Fruit fly (Drosophila melanogaster): Measurements from ENCODE around the gene Ilp8.

Ilp8 gene

DNA sequence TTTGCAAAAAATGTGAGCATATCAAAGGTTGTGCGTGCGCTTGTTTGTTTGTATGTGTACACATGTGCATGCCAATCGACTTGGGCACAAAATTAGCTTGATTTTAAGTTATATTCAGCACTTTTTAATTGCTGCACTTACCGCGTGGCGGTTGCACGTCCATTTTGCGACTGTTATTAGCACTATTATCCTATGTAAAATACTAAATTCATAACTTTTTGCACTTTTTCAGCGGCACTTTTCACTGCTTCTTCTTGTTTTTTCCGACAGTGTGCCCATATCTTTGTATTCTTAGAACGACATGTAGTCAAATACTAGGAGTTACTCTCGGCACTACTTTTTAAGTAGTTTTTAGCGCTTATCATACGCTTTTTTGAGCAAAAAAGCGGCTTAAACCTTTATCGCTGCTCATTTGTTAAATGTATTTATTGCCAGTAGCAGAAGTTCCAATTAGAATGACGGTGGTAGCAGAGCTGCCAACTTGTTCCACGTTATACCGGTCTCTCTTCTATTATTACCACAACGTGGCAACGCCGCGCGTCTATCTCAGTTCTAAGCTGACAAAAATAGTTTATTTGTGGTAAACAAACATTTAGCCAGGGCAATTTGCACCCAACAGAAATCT is 10.5 kb upstream of the Ilp8 start, which contains the start of the genes scaf6 and Papst2 (continued):
- TF ChIP-seq tll (GFP tag; optimal IDR thresholded peaks at IDR 0.05) (peak in 1 of 2 experiments; percentile 24), BEAF-32 (GFP tag; optimal IDR thresholded peaks at IDR 0.05) (peak; percentile 53), eyg (GFP tag; optimal IDR thresholded peaks at IDR 0.05) (no peak), unc-4 (GFP tag; IDR thresholded peaks at IDR 0.05; ENCODE audit: partially characterized antibody) (0 out of 2 replicates have a peak, but pooled peaks have one; percentile 25), fu2 (GFP tag; optimal IDR thresholded peaks at IDR 0.05) (peak; percentile 11), CoRest (tag; optimal IDR thresholded peaks at IDR 0.05) (peak; percentile 22), NC2β (GFP tag; optimal IDR thresholded peaks at IDR 0.05) (peak; percentile 4), CG10267 (tag; optimal IDR thresholded peaks at IDR 0.05) (peak; percentile 59), dpn (GFP tag; optimal IDR thresholded peaks at IDR 0.05) (peak in 1 of 2 experiments; percentile 6), Dp (GFP tag; optimal IDR thresholded peaks at IDR 0.05) (peak; percentile 36), pzg (GFP tag; optimal IDR thresholded peaks at IDR 0.05) (peak; percentile 80), CG13287 (GFP tag; IDR thresholded peaks at IDR 0.05; ENCODE audit: partially characterized antibody) (peak; percentile 55; the same call in 1 of the 2 replicates), CG34224 (GFP tag; IDR thresholded peaks at IDR 0.05; ENCODE audit: partially characterized antibody) (no peak), fd3F (GFP tag; optimal IDR thresholded peaks at IDR 0.05) (no peak), Xbp1 (GFP tag; optimal IDR thresholded peaks at IDR 0.05) (peak; percentile 13), zfh2 (GFP tag; optimal IDR thresholded peaks at IDR 0.05) (peak; percentile 0), CG12659 (GFP tag; optimal IDR thresholded peaks at IDR 0.05) (peak; percentile 75), CG17186 (GFP tag; optimal IDR thresholded peaks at IDR 0.05) (peak; percentile 35), CHES-1-like (GFP tag; optimal IDR thresholded peaks at IDR 0.05) (peak; percentile 70), knrl (GFP tag; IDR thresholded peaks at IDR 0.05; ENCODE audit: partially characterized antibody) (peak; percentile 60; the same call in 2 of the 3 replicates), CG11560 (tag; IDR thresholded peaks at IDR 0.05) (no peak), CG9797 (GFP tag; optimal IDR thresholded peaks at IDR 0.05) (peak; percentile 82), CG17802 (tag; optimal IDR thresholded peaks at IDR 0.05) (no peak), ERR (GFP tag; optimal IDR thresholded peaks at IDR 0.05) (no peak), hkb (optimal IDR thresholded peaks at IDR 0.05) (peak; percentile 60), hkb (GFP tag; IDR thresholded peaks at IDR 0.05) (no peak), repo (GFP tag; optimal IDR thresholded peaks at IDR 0.05) (no peak), nau (GFP tag; optimal IDR thresholded peaks at IDR 0.05) (no peak), insv (GFP tag; optimal IDR thresholded peaks at IDR 0.05) (peak; percentile 94 to 97), Optix (GFP tag; IDR thresholded peaks at IDR 0.05) (no peak), CG18619 (GFP tag; optimal IDR thresholded peaks at IDR 0.05) (no peak), kni (GFP tag; optimal IDR thresholded peaks at IDR 0.05) (no peak), Myb (GFP tag; optimal IDR thresholded peaks at IDR 0.05) (peak; percentile 68), gsb (GFP tag; IDR thresholded peaks at IDR 0.05) (0 out of 2 replicates have a peak, but pooled peaks have one; percentile 20), CG34422 (GFP tag; IDR thresholded peaks at IDR 0.05) (peak; percentile 54; the same call in 1 of the 3 replicates), lola (GFP tag; optimal IDR thresholded peaks at IDR 0.05) (peak in 1 of 3 experiments; percentile 8), row (GFP tag; IDR thresholded peaks at IDR 0.05) (peak; percentile 41), CG14860 (GFP tag; IDR thresholded peaks at IDR 0.05; ENCODE audit: partially characterized antibody) (0 out of 3 replicates have a peak, but pooled peaks have one; percentile 32), CG10274 (GFP tag; optimal IDR thresholded peaks at IDR 0.05) (no peak), CG18476 (GFP tag; optimal IDR thresholded peaks at IDR 0.05) (no peak), odd (GFP tag; optimal IDR thresholded peaks at IDR 0.05) (no peak), CG4424 (GFP tag; optimal IDR thresholded peaks at IDR 0.05) (peak; percentile 23), CG17359 (tag; optimal IDR thresholded peaks at IDR 0.05) (no peak), Elba2 (GFP tag; optimal IDR thresholded peaks at IDR 0.05) (peak; percentile 95), MESR4 (GFP tag; optimal IDR thresholded peaks at IDR 0.05) (peak; percentile 70), pum (GFP tag; optimal IDR thresholded peaks at IDR 0.05) (peak; percentile 1), gcm (GFP tag; optimal IDR thresholded peaks at IDR 0.05) (peak; percentile 29)
